Worm (Caenorhabditis elegans) whole organism, young adult: ENCODE results near the gene sru-38.

Source experiments
- C17E4.6 ChIP-seq: fragments of 200-800 bp; sonication (Bioruptor generic); IDR thresholded peaks from 2 replicates; pipeline ENCODE4 v1.3.6; 2022; ENCODE audit warnings: missing genetic modification reagents, missing genetic modification characterization, missing compliant biosample characterization
- F49E8.2 ChIP-seq: sonication (generic microtip); optimal IDR thresholded peaks from 3 replicates; lab custom pipeline; 2017; ENCODE audit warnings: missing genetic modification characterization, mild to moderate bottlenecking, missing compliant biosample characterization, antibody characterized with exemption, moderate library complexity; ENCODE audit not compliant: insufficient read depth
- Y79H2A.3 ChIP-seq: fragments of 200-800 bp; sonication (Bioruptor generic); conservative IDR thresholded peaks from 2 replicates; pipeline ENCODE4 v1.3.6; 2022; ENCODE audit warnings: missing genetic modification reagents, missing genetic modification characterization, missing compliant biosample characterization
- aptf-3 ChIP-seq: fragments of 200-800 bp; sonication (Bioruptor generic); IDR thresholded peaks from 2 replicates; pipeline ENCODE4 v1.3.6; 2022; ENCODE audit warnings: missing genetic modification characterization, missing compliant biosample characterization
- ceh-91 ChIP-seq: fragments of 200-800 bp; sonication (Bioruptor generic); IDR thresholded peaks from 2 replicates; pipeline ENCODE4 v1.3.6; 2022; ENCODE audit warnings: missing genetic modification reagents, missing genetic modification characterization, missing compliant biosample characterization
- dpl-1 ChIP-seq: fragments of 150-350 bp; optimal IDR thresholded peaks from 2 replicates; lab custom pipeline; 2014; ENCODE audit warnings: missing biosample characterization, missing genetic modification reagents, missing genetic modification characterization
- lsl-1 ChIP-seq: fragments of 200-800 bp; sonication (Bioruptor generic); optimal IDR thresholded peaks from 2 replicates; lab custom pipeline; 2018; ENCODE audit warnings: mild to moderate bottlenecking, missing genetic modification characterization, moderate library complexity, missing compliant biosample characterization
- lsy-27 ChIP-seq: sonication (generic microtip); optimal IDR thresholded peaks from 2 replicates; lab custom pipeline; 2017; ENCODE audit warnings: missing genetic modification characterization, mild to moderate bottlenecking, missing compliant biosample characterization, antibody characterized with exemption, missing genotype, borderline replicate concordance; ENCODE audit not compliant: insufficient read depth
- pha-4 ChIP-seq: fragments of 150-350 bp; sonication (generic microtip); optimal IDR thresholded peaks from 2 replicates; lab custom pipeline; 2014; ENCODE audit warnings: missing biosample characterization, missing genetic modification reagents, missing genetic modification characterization
- rpc-1 ChIP-seq, 2 experiments: fragments of 150-350 bp in 1 of 2; sonication (generic microtip) in 1 of 2; optimal IDR thresholded peaks; 2 replicates each; lab custom pipeline; 2014 to 2018; ENCODE audit warnings: missing biosample characterization in 1 of 2, missing genetic modification characterization in 1 of 2, missing genetic modification reagents in 1 of 2, missing genotype in 1 of 2
- snpc-4 ChIP-seq, 5 experiments: fragments of 150-350 bp in 1 of 5; sonication (generic microtip) in 4 of 5; optimal IDR thresholded peaks; 2 replicates each; lab custom pipeline; 2014 to 2018; ENCODE audit warnings: missing genetic modification characterization in 5 of 5, missing biosample characterization in 3 of 5, antibody characterized with exemption in 2 of 5, mild to moderate bottlenecking in 2 of 5, missing compliant biosample characterization in 2 of 5, missing genotype in 2 of 5, moderate library complexity in 2 of 5, missing genetic modification reagents in 1 of 5
- sptf-2 ChIP-seq: fragments of 200-800 bp; sonication (Bioruptor generic); optimal IDR thresholded peaks from 2 replicates; lab custom pipeline; 2018; ENCODE audit warnings: mild to moderate bottlenecking, missing genetic modification characterization, missing compliant biosample characterization
- unc-62 ChIP-seq: fragments of 150-350 bp; optimal IDR thresholded peaks from 2 replicates; lab custom pipeline; 2014; ENCODE audit warnings: missing biosample characterization, missing genetic modification reagents, missing genetic modification characterization

DNA sequence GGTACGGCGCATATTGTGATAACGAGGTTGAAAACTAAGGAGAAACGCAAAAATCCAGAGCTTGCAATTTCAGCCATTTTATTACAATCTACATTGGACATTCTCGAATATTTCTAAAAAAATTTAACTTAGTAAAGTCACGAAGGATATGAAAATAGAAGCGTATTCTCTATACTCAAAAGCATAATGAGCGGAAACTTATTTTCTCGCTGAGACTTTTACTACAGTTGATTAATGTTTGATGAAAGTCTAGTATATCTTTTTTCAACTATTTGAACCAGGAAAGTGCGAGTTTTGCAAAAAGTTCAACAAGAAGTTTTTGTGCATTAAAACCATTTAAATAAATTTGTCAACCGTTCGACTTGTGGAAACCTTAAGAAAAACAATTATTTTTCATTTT is 35.5 kb upstream of the sru-38 start, which contains the start of gene srab-18:
- TF ChIP-seq snpc-4 (GFP tag; optimal IDR thresholded peaks at IDR 0.05; lab: Kevin White, UChicago), result no peak
- TF ChIP-seq snpc-4 (tag; optimal IDR thresholded peaks at IDR 0.05; lab: Kevin White, UChicago), result no peak
- TF ChIP-seq C17E4.6 (GFP tag; lab: Robert Waterston, UW), result no peak
- no peak for TF ChIP-seq unc-62 (GFP tag; lab: Kevin White, UChicago)
- no peak for TF ChIP-seq Y79H2A.3 (GFP tag; lab: Robert Waterston, UW)
- no peak for TF ChIP-seq rpc-1 (optimal IDR thresholded peaks at IDR 0.05; lab: Kevin White, UChicago)
- TF ChIP-seq rpc-1 (tag; optimal IDR thresholded peaks at IDR 0.05; lab: Kevin White, UChicago), result no peak
- no peak for TF ChIP-seq dpl-1 (GFP tag; lab: Kevin White, UChicago)
- TF ChIP-seq aptf-3 (GFP tag; lab: Robert Waterston, UW), result no peak
- TF ChIP-seq sptf-2 (GFP tag; lab: Kevin White, UChicago), result no peak
- no peak for TF ChIP-seq lsy-27 (tag; lab: Kevin White, UChicago)
- TF ChIP-seq F49E8.2, result no peak
- no peak for TF ChIP-seq ceh-91
- no peak for TF ChIP-seq lsl-1 (GFP tag; lab: Kevin White, UChicago)
- TF ChIP-seq pha-4 (tag; lab: Kevin White, UChicago), result no peak
